Worm (Caenorhabditis elegans) whole organism, young adult: ENCODE results near the gene C33G3.4.

Experiments
- B0261.1 ChIP-seq: sonication (generic microtip); optimal IDR thresholded peaks from 2 replicates; lab custom pipeline; 2016; ENCODE audit warnings: mild to moderate bottlenecking, missing genetic modification characterization, moderate library complexity, missing compliant biosample characterization
- B0336.3 ChIP-seq: fragments of 200-800 bp; sonication (Bioruptor generic); IDR thresholded peaks from 2 replicates; pipeline ENCODE4 v1.3.6; 2022; ENCODE audit warnings: missing genetic modification characterization, missing compliant biosample characterization
- F10E7.11 ChIP-seq: sonication (generic microtip); optimal IDR thresholded peaks from 2 replicates; lab custom pipeline; 2017; ENCODE audit warnings: mild to moderate bottlenecking, missing genetic modification characterization, moderate library complexity, missing compliant biosample characterization
- F22D6.2 ChIP-seq: sonication (generic microtip); optimal IDR thresholded peaks from 2 replicates; lab custom pipeline; 2016; ENCODE audit warnings: mild to moderate bottlenecking, missing genetic modification characterization, missing compliant biosample characterization
- F37B4.10 ChIP-seq: fragments of 200-800 bp; sonication (Bioruptor generic); IDR thresholded peaks from 2 replicates; pipeline ENCODE4 v1.3.6; 2022; ENCODE audit warnings: missing genetic modification characterization, missing compliant biosample characterization
- F52B5.7 ChIP-seq: sonication (generic microtip); optimal IDR thresholded peaks from 2 replicates; lab custom pipeline; 2016; ENCODE audit warnings: mild to moderate bottlenecking, missing genetic modification characterization, missing compliant biosample characterization
- F57C9.4 ChIP-seq: sonication (generic microtip); optimal IDR thresholded peaks from 2 replicates; lab custom pipeline; 2017; ENCODE audit warnings: mild to moderate bottlenecking, missing genetic modification characterization, missing compliant biosample characterization
- K12H6.12 ChIP-seq: fragments of 200-800 bp; sonication (Bioruptor generic); optimal IDR thresholded peaks from 2 replicates; lab custom pipeline; 2018; ENCODE audit warnings: mild to moderate bottlenecking, missing genetic modification characterization, missing compliant biosample characterization
- T26A5.8 ChIP-seq: sonication (generic microtip); optimal IDR thresholded peaks from 2 replicates; lab custom pipeline; 2016; ENCODE audit warnings: missing genetic modification characterization, missing compliant biosample characterization
- Y53F4B.3 ChIP-seq: fragments of 200-800 bp; sonication (Bioruptor generic); IDR thresholded peaks from 2 replicates; pipeline ENCODE4 v1.3.6; 2022; ENCODE audit warnings: missing genetic modification reagents, missing genetic modification characterization, missing compliant biosample characterization
- Y79H2A.3 ChIP-seq: fragments of 200-800 bp; sonication (Bioruptor generic); conservative IDR thresholded peaks from 2 replicates; pipeline ENCODE4 v1.3.6; 2022; ENCODE audit warnings: missing genetic modification reagents, missing genetic modification characterization, missing compliant biosample characterization
- ZK185.1 ChIP-seq: sonication (generic microtip); optimal IDR thresholded peaks from 2 replicates; lab custom pipeline; 2016; ENCODE audit warnings: mild to moderate bottlenecking, missing genetic modification characterization, missing compliant biosample characterization; ENCODE audit not compliant: poor library complexity, severe bottlenecking
- aptf-3 ChIP-seq: fragments of 200-800 bp; sonication (Bioruptor generic); IDR thresholded peaks from 2 replicates; pipeline ENCODE4 v1.3.6; 2022; ENCODE audit warnings: missing genetic modification characterization, missing compliant biosample characterization
- atf-7 ChIP-seq: sonication (generic microtip); optimal IDR thresholded peaks from 2 replicates; lab custom pipeline; 2017; ENCODE audit warnings: mild to moderate bottlenecking, missing genetic modification characterization, missing compliant biosample characterization
- ccch-3 ChIP-seq: fragments of 200-800 bp; sonication (Bioruptor generic); optimal IDR thresholded peaks from 2 replicates; lab custom pipeline; 2018; ENCODE audit warnings: mild to moderate bottlenecking, missing genetic modification characterization, missing compliant biosample characterization
- ceh-79 ChIP-seq: sonication (generic microtip); optimal IDR thresholded peaks from 2 replicates; lab custom pipeline; 2017; ENCODE audit warnings: mild to moderate bottlenecking, missing genetic modification characterization, missing compliant biosample characterization
- ceh-91 ChIP-seq: fragments of 200-800 bp; sonication (Bioruptor generic); IDR thresholded peaks from 2 replicates; pipeline ENCODE4 v1.3.6; 2022; ENCODE audit warnings: missing genetic modification reagents, missing genetic modification characterization, missing compliant biosample characterization
- egl-18 ChIP-seq: fragments of 200-800 bp; sonication (Bioruptor generic); IDR thresholded peaks from 2 replicates; pipeline ENCODE4 v1.3.6; 2022; ENCODE audit warnings: missing genetic modification reagents, missing genetic modification characterization, missing compliant biosample characterization
- hrde-1 ChIP-seq: sonication (generic microtip); optimal IDR thresholded peaks from 2 replicates; lab custom pipeline; 2016; ENCODE audit warnings: missing genetic modification characterization, mild to moderate bottlenecking, missing compliant biosample characterization, moderate library complexity, missing genotype, missing genetic modification reagents, borderline replicate concordance
- hsf-1 ChIP-seq: fragments of 200-800 bp; sonication (Bioruptor generic); IDR thresholded peaks from 2 replicates; pipeline ENCODE4 v1.3.6; 2022; ENCODE audit warnings: missing genetic modification reagents, missing genetic modification characterization, missing compliant biosample characterization
- mcd-1 ChIP-seq: fragments of 200-800 bp; sonication (Bioruptor generic); IDR thresholded peaks from 2 replicates; pipeline ENCODE4 v1.3.6; 2022; ENCODE audit warnings: missing genetic modification reagents, missing genetic modification characterization, missing compliant biosample characterization
- mel-28 ChIP-seq: sonication (generic microtip); optimal IDR thresholded peaks from 2 replicates; lab custom pipeline; 2016; ENCODE audit warnings: borderline replicate concordance, mild to moderate bottlenecking, missing genetic modification characterization, missing compliant biosample characterization
- nhr-120 ChIP-seq: fragments of 200-800 bp; sonication (Bioruptor generic); IDR thresholded peaks from 2 replicates; pipeline ENCODE4 v1.3.6; 2022; ENCODE audit warnings: missing genetic modification characterization, missing compliant biosample characterization
- nhr-27 ChIP-seq: fragments of 200-800 bp; sonication (Bioruptor generic); optimal IDR thresholded peaks from 2 replicates; lab custom pipeline; 2018; ENCODE audit warnings: mild to moderate bottlenecking, missing genetic modification characterization, moderate library complexity, missing compliant biosample characterization
- nhr-80 ChIP-seq: sonication (generic microtip); optimal IDR thresholded peaks from 2 replicates; lab custom pipeline; 2016; ENCODE audit warnings: missing genetic modification characterization, missing compliant biosample characterization
- nhr-90 ChIP-seq: sonication (generic microtip); optimal IDR thresholded peaks from 2 replicates; lab custom pipeline; 2016; ENCODE audit warnings: missing genotype, mild to moderate bottlenecking, missing genetic modification characterization, missing compliant biosample characterization
- pha-4 ChIP-seq: fragments of 150-350 bp; sonication (generic microtip); optimal IDR thresholded peaks from 2 replicates; lab custom pipeline; 2014; ENCODE audit warnings: missing biosample characterization, missing genetic modification reagents, missing genetic modification characterization
- snpc-1.3 ChIP-seq: sonication (generic microtip); optimal IDR thresholded peaks from 2 replicates; lab custom pipeline; 2017; ENCODE audit warnings: missing genetic modification characterization, mild to moderate bottlenecking, missing compliant biosample characterization, antibody characterized with exemption, moderate library complexity, missing genotype, missing genetic modification reagents; ENCODE audit not compliant: insufficient read depth
- snpc-3.4 ChIP-seq: sonication (generic microtip); optimal IDR thresholded peaks from 2 replicates; lab custom pipeline; 2017; ENCODE audit warnings: missing genetic modification characterization, mild to moderate bottlenecking, missing compliant biosample characterization, antibody characterized with exemption, moderate library complexity, missing genotype, missing genetic modification reagents
- tbx-9 ChIP-seq: sonication (generic microtip); optimal IDR thresholded peaks from 2 replicates; lab custom pipeline; 2016; ENCODE audit warnings: borderline replicate concordance, missing genetic modification characterization, inconsistent platforms, missing compliant biosample characterization
- tlf-1 ChIP-seq: fragments of 200-800 bp; sonication (Bioruptor generic); optimal IDR thresholded peaks from 2 replicates; lab custom pipeline; 2018; ENCODE audit warnings: mild to moderate bottlenecking, missing genetic modification characterization, missing compliant biosample characterization
- zfh-2 ChIP-seq: fragments of 200-800 bp; sonication (Bioruptor generic); conservative IDR thresholded peaks from 2 replicates; pipeline ENCODE4 v1.3.6; 2022; ENCODE audit warnings: missing genetic modification reagents, missing genetic modification characterization, missing compliant biosample characterization
- ztf-22 ChIP-seq: fragments of 200-800 bp; sonication (Bioruptor generic); optimal IDR thresholded peaks from 2 replicates; lab custom pipeline; 2018; ENCODE audit warnings: mild to moderate bottlenecking, missing genetic modification characterization, moderate library complexity, missing compliant biosample characterization
- ztf-25 ChIP-seq: fragments of 200-800 bp; sonication (Bioruptor generic); IDR thresholded peaks from 2 replicates; pipeline ENCODE4 v1.3.6; 2022; ENCODE audit warnings: missing genetic modification reagents, missing genetic modification characterization, missing compliant biosample characterization
- ztf-26 ChIP-seq: sonication (generic microtip); optimal IDR thresholded peaks from 2 replicates; lab custom pipeline; 2017; ENCODE audit warnings: missing genetic modification characterization, missing compliant biosample characterization

C33G3.4 gene

DNA sequence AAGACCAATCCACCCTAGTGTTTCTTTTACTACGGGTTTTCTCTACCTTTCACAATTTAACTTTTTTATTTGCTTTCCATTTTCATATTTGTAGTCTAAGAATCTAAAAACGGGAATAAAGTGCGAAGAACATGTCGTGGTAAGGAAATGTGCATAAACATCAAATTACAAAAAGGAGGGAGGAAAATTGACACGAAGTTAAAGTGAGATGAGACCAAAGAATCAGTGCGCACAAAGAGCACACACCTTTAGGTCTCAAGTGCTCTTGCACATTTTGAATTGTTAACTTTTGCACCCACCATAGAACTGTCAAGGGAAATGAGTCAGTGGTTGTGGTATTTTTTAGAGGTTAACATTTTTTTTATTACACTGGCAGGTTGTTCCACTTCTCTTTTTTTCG, 40.4 kb upstream of the C33G3.4 start:
- no peak for TF ChIP-seq tbx-9 (tag; lab: Kevin White, UChicago)
- TF ChIP-seq nhr-80 (tag; lab: Kevin White, UChicago): peak; percentile 21
- TF ChIP-seq F10E7.11 (tag; lab: Kevin White, UChicago): no peak
- no peak for TF ChIP-seq egl-18 (GFP tag; lab: Robert Waterston, UW)

- TF ChIP-seq nhr-90 (tag; lab: Kevin White, UChicago) (no peak), F22D6.2 (tag; lab: Kevin White, UChicago) (no peak), T26A5.8 (no peak), hrde-1 (tag; lab: Kevin White, UChicago) (no peak), tlf-1 (GFP tag; lab: Kevin White, UChicago) (no peak), pha-4 (tag; lab: Kevin White, UChicago) (no peak), Y79H2A.3 (GFP tag; lab: Robert Waterston, UW) (no peak), atf-7 (tag; lab: Kevin White, UChicago) (no peak), ceh-91 (GFP tag; lab: Robert Waterston, UW) (no peak), hsf-1 (GFP tag; lab: Robert Waterston, UW) (no peak), nhr-120 (GFP tag; lab: Robert Waterston, UW) (no peak)
- TF ChIP-seq, all 124 proteins: peak for 0
Measured at ce11 chrX:14033494-14033893, 37.5 kb upstream of the C33G3.4 start, which contains the start of gene arrd-25. TSS of gene arrd-25 (plus strand) at chrX:14033794.

ce11 chrX:14039293-14039692, 31.7 kb upstream of the C33G3.4 start:
- TF ChIP-seq snpc-3.4 (tag; lab: Kevin White, UChicago): no peak
- TF ChIP-seq ZK185.1 (tag; lab: Kevin White, UChicago): no peak
- TF ChIP-seq snpc-1.3: no peak
- TF ChIP-seq F52B5.7 (tag; lab: Kevin White, UChicago): no peak

DNA sequence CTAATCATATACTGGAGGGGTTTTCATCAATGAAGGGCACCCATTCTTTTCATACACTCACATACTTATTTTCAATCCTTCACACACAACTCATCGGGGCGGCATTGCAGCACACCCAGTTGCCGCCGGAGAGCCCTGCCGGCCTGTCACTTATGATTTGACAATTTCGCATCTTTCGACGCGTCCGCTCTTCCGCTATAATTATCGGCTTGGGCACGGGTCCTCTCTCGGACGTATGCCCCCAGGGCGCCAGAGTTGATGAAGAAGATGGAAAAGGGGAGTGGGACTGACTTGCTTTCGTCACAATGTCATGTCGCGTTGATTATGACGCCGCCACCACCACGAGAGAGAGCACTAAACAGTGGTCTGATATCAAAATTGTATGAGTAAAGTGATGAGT, 26.6 kb upstream of the C33G3.4 start:
- TF ChIP-seq aptf-3 (0 out of 2 replicates have a peak, but pooled peaks have one; percentile 35), zfh-2 (GFP tag; lab: Robert Waterston, UW) (peak; percentile 59), nhr-80 (tag; lab: Kevin White, UChicago) (no peak)

DNA sequence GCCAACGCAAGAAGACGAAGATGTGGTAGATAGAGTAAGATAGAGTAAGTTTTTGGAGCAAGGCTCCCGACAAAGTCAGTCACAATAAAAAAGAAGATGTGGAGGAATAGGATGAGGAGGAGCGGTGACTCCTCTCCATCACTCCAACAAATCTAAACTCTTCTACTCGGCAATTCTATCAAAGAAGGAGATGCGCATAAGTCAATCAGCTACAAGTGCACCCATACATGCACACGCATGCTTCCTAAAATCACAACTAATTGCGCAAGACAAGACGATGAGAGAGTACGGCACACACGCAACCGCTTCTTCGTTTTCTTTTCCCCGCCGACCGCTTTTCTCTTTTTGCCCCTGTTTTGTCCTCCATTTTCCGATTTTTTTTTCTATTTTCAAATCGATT, 23.4 kb upstream of the C33G3.4 start:
- no peak for TF ChIP-seq K12H6.12
- TF ChIP-seq B0336.3 (GFP tag; lab: Robert Waterston, UW): no peak
- no peak for TF ChIP-seq ccch-3 (GFP tag; lab: Kevin White, UChicago)
- no peak for TF ChIP-seq mel-28 (tag; lab: Kevin White, UChicago)
- no peak for TF ChIP-seq F52B5.7 (tag; lab: Kevin White, UChicago)
- no peak for TF ChIP-seq B0261.1
- TF ChIP-seq Y53F4B.3 (GFP tag; lab: Robert Waterston, UW): no peak
- no peak for TF ChIP-seq ceh-79 (tag; lab: Kevin White, UChicago)
- TF ChIP-seq aptf-3: no peak
- no peak for TF ChIP-seq ztf-26 (tag; lab: Kevin White, UChicago)
- TF ChIP-seq nhr-27: no peak
- TF ChIP-seq F37B4.10 (GFP tag; lab: Robert Waterston, UW): no peak
- no peak for TF ChIP-seq zfh-2 (GFP tag; lab: Robert Waterston, UW)
- no peak for TF ChIP-seq ztf-22
- no peak for TF ChIP-seq ztf-25 (GFP tag; lab: Robert Waterston, UW)
- TF ChIP-seq mcd-1: no peak
- no peak for TF ChIP-seq F57C9.4
